Fruit fly (Drosophila melanogaster) whole organism, embryonic: ENCODE results near the gene Tbc1d22.
A peak's percentile ranks its signal among the peaks of the same experiment; 100 is the strongest.

Source experiments
- B-H2 ChIP-seq: fragments of 200-800 bp; sonication (Bioruptor generic); optimal IDR thresholded peaks from 2 replicates; lab custom pipeline; 2018; ENCODE audit warnings: missing biosample characterization, mild to moderate bottlenecking, missing genetic modification characterization
- BEAF-32 ChIP-seq: fragments of 200-800 bp; sonication (Bioruptor generic); optimal IDR thresholded peaks from 3 replicates; lab custom pipeline; 2017; ENCODE audit warnings: missing biosample characterization, missing genetic modification characterization, mild to moderate bottlenecking, moderate library complexity, missing genetic modification reagents
- CG10979 ChIP-seq: fragments of 200-800 bp; sonication (Bioruptor generic); optimal IDR thresholded peaks from 2 replicates; lab custom pipeline; 2018; ENCODE audit warnings: missing biosample characterization, mild to moderate bottlenecking, missing genetic modification characterization, moderate library complexity
- CG11398 ChIP-seq: fragments of 200-800 bp; sonication (Bioruptor generic); optimal IDR thresholded peaks from 2 replicates; lab custom pipeline; 2016; ENCODE audit warnings: missing biosample characterization, missing genetic modification characterization
- CG12219 ChIP-seq: fragments of 200-800 bp; sonication (Bioruptor generic); optimal IDR thresholded peaks from 3 replicates; lab custom pipeline; 2018; ENCODE audit warnings: missing biosample characterization, mild to moderate bottlenecking, missing genetic modification characterization
- CG12744 ChIP-seq: fragments of 200-800 bp; sonication (Bioruptor generic); optimal IDR thresholded peaks from 2 replicates; lab custom pipeline; 2016; ENCODE audit warnings: missing biosample characterization, missing genetic modification characterization
- CG14050 ChIP-seq: fragments of 200-800 bp; sonication (Bioruptor generic); IDR thresholded peaks from 3 replicates; pipeline ENCODE4 v1.3.6; 2022; ENCODE audit warnings: missing biosample characterization, missing genetic modification characterization
- CG15073 ChIP-seq: fragments of 200-800 bp; sonication (Bioruptor generic); optimal IDR thresholded peaks from 2 replicates; lab custom pipeline; 2016; ENCODE audit warnings: missing biosample characterization, missing genetic modification characterization
- CG2712 ChIP-seq: fragments of 200-800 bp; optimal IDR thresholded peaks from 3 replicates; lab custom pipeline; 2019; ENCODE audit warnings: missing biosample characterization, mild to moderate bottlenecking, missing genetic modification characterization, moderate library complexity
- CG2889 ChIP-seq: fragments of 200-800 bp; sonication (Bioruptor generic); IDR thresholded peaks from 3 replicates; pipeline ENCODE4 v1.3.6; 2022; ENCODE audit warnings: missing biosample characterization, missing genetic modification characterization
- CG8290 ChIP-seq, 3 experiments: fragments of 200-800 bp; sonication (Bioruptor generic); optimal IDR thresholded peaks; 2 replicates each; lab custom pipeline; 2016 to 2019; ENCODE audit warnings: missing biosample characterization in 3 of 3, missing genetic modification characterization in 3 of 3, mild to moderate bottlenecking in 2 of 3, moderate library complexity in 1 of 3
- CG9215 ChIP-seq: fragments of 200-800 bp; sonication (Bioruptor generic); IDR thresholded peaks from 2 replicates; pipeline ENCODE4 v1.3.6; 2022; ENCODE audit warnings: missing biosample characterization, missing genetic modification characterization
- D19A ChIP-seq: fragments of 200-800 bp; optimal IDR thresholded peaks from 3 replicates; lab custom pipeline; 2019; ENCODE audit warnings: missing biosample characterization, mild to moderate bottlenecking, missing genetic modification characterization, moderate library complexity
- Dll ChIP-seq: fragments of 200-800 bp; sonication (Bioruptor generic); IDR thresholded peaks from 4 replicates; pipeline ENCODE4 v1.3.6; 2022; ENCODE audit warnings: missing biosample characterization, missing genetic modification characterization; ENCODE audit not compliant: partially characterized antibody
- Gug ChIP-seq: fragments of 200-800 bp; sonication (Bioruptor generic); IDR thresholded peaks from 4 replicates; pipeline ENCODE4 v1.3.6; 2022; ENCODE audit warnings: missing biosample characterization, missing genetic modification characterization
- H2.0 ChIP-seq: fragments of 200-800 bp; sonication (Bioruptor generic); IDR thresholded peaks from 2 replicates; pipeline ENCODE4 v1.3.6; 2022; ENCODE audit warnings: missing biosample characterization, missing genetic modification characterization
- HLH4C ChIP-seq: fragments of 200-800 bp; sonication (Bioruptor generic); IDR thresholded peaks from 3 replicates; pipeline ENCODE4 v1.3.6; 2022; ENCODE audit warnings: missing biosample characterization, missing genetic modification characterization; ENCODE audit not compliant: partially characterized antibody
- Hr51 ChIP-seq, 2 experiments: fragments of 200-800 bp; sonication (Bioruptor generic); optimal IDR thresholded peaks; 2 replicates in 1 of 2; 3 replicates in 1 of 2; lab custom pipeline; 2016 to 2018; ENCODE audit warnings: missing biosample characterization in 2 of 2, missing genetic modification characterization in 2 of 2, mild to moderate bottlenecking in 1 of 2, moderate library complexity in 1 of 2
- MBD-R2 ChIP-seq: fragments of 200-800 bp; sonication (Bioruptor generic); IDR thresholded peaks from 2 replicates; pipeline ENCODE4 v1.3.6; 2022; ENCODE audit warnings: missing biosample characterization, missing genetic modification characterization
- MTF-1 ChIP-seq: fragments of 200-800 bp; sonication (Bioruptor generic); optimal IDR thresholded peaks from 2 replicates; lab custom pipeline; 2018; ENCODE audit warnings: missing biosample characterization, mild to moderate bottlenecking, missing genetic modification characterization, borderline replicate concordance
- Max ChIP-seq: fragments of 200-800 bp; sonication (Bioruptor generic); optimal IDR thresholded peaks from 2 replicates; lab custom pipeline; 2016; ENCODE audit warnings: missing biosample characterization, mild to moderate bottlenecking, missing genetic modification characterization
- Med ChIP-seq: fragments of 200-800 bp; sonication (Bioruptor generic); peaks from one replicate; lab custom pipeline; 2016; ENCODE audit warnings: missing biosample characterization, missing genetic modification characterization, mild to moderate bottlenecking, inconsistent platforms, moderate library complexity
- Oli ChIP-seq: fragments of 200-800 bp; sonication (Bioruptor generic); optimal IDR thresholded peaks from 2 replicates; lab custom pipeline; 2018; ENCODE audit warnings: missing biosample characterization, mild to moderate bottlenecking, missing genetic modification characterization, moderate library complexity
- Opbp ChIP-seq: fragments of 200-800 bp; sonication (Bioruptor generic); IDR thresholded peaks from 3 replicates; pipeline ENCODE4 v1.3.6; 2022; ENCODE audit warnings: missing biosample characterization, missing genetic modification characterization; ENCODE audit not compliant: partially characterized antibody
- Poxn ChIP-seq: fragments of 200-800 bp; sonication (Bioruptor generic); IDR thresholded peaks from 2 replicates; pipeline ENCODE4 v1.3.6; 2022; ENCODE audit warnings: missing biosample characterization, missing genetic modification characterization
- Sin3A ChIP-seq: fragments of >200 bp; optimal IDR thresholded peaks from 2 replicates; lab custom pipeline; 2018
- Stat92E ChIP-seq, 3 experiments: fragments of >200 bp in 2 of 3; fragments of 200-800 bp in 1 of 3; sonication (Bioruptor generic) in 1 of 3; optimal IDR thresholded peaks; 2 replicates each; lab custom pipeline; 2017 to 2019; ENCODE audit warnings: missing biosample characterization in 3 of 3, missing genetic modification characterization in 3 of 3, mild to moderate bottlenecking in 1 of 3, moderate library complexity in 1 of 3
- Tbp ChIP-seq: fragments of >200 bp; optimal IDR thresholded peaks from 2 replicates; lab custom pipeline; 2018; ENCODE audit warnings: missing biosample characterization, missing genetic modification characterization
- Trl ChIP-seq, 3 experiments: fragments of >200 bp in 2 of 3; fragments of 200-800 bp in 1 of 3; sonication (Bioruptor generic) in 1 of 3; optimal IDR thresholded peaks; 2 replicates in 1 of 3; 3 replicates in 2 of 3; lab custom pipeline; 2016 to 2017; ENCODE audit warnings: missing biosample characterization in 1 of 3, missing genetic modification characterization in 1 of 3
- YL-1 ChIP-seq: fragments of 200-800 bp; sonication (Bioruptor generic); optimal IDR thresholded peaks from 3 replicates; lab custom pipeline; 2017; ENCODE audit warnings: missing biosample characterization, mild to moderate bottlenecking, missing genetic modification characterization
- caup ChIP-seq: fragments of 200-800 bp; sonication (Bioruptor generic); optimal IDR thresholded peaks from 3 replicates; lab custom pipeline; 2017; ENCODE audit warnings: missing biosample characterization, mild to moderate bottlenecking, missing genetic modification characterization, moderate library complexity; ENCODE audit not compliant: severe bottlenecking
- chif ChIP-seq, 2 experiments: fragments of 200-800 bp; sonication (Bioruptor generic); optimal IDR thresholded peaks; 3 replicates each; lab custom pipeline; 2016; ENCODE audit warnings: missing biosample characterization in 2 of 2, missing genetic modification characterization in 2 of 2
- ci ChIP-seq: fragments of 200-800 bp; sonication (Bioruptor generic); IDR thresholded peaks from 3 replicates; pipeline ENCODE4 v1.3.6; 2022; ENCODE audit warnings: missing biosample characterization, missing genetic modification characterization
- dati ChIP-seq: fragments of 200-800 bp; sonication (Bioruptor generic); IDR thresholded peaks from 2 replicates; pipeline ENCODE4 v1.3.6; 2022; ENCODE audit warnings: missing biosample characterization, missing genetic modification characterization
- dmrt11E ChIP-seq: fragments of 200-800 bp; sonication (Bioruptor generic); optimal IDR thresholded peaks from 3 replicates; lab custom pipeline; 2018; ENCODE audit warnings: missing biosample characterization, mild to moderate bottlenecking, missing genetic modification characterization, moderate library complexity
- dysf ChIP-seq: fragments of 200-800 bp; sonication (Bioruptor generic); IDR thresholded peaks from 3 replicates; pipeline ENCODE4 v1.3.6; 2022; ENCODE audit warnings: missing biosample characterization, missing genetic modification characterization
- gcm2 ChIP-seq: fragments of 200-800 bp; sonication (Bioruptor generic); optimal IDR thresholded peaks from 2 replicates; lab custom pipeline; 2016; ENCODE audit warnings: missing biosample characterization, missing genetic modification characterization
- h ChIP-seq: fragments of >200 bp; optimal IDR thresholded peaks from 2 replicates; lab custom pipeline; 2017
- inv ChIP-seq: fragments of 200-800 bp; sonication (Bioruptor generic); IDR thresholded peaks from 2 replicates; pipeline ENCODE4 v1.3.6; 2022; ENCODE audit warnings: missing biosample characterization, missing genetic modification characterization; ENCODE audit not compliant: partially characterized antibody
- nmo ChIP-seq: fragments of 200-800 bp; sonication (Bioruptor generic); optimal IDR thresholded peaks from 2 replicates; lab custom pipeline; 2018; ENCODE audit warnings: missing biosample characterization, mild to moderate bottlenecking, missing genetic modification characterization, moderate library complexity
- phol ChIP-seq: fragments of 200-800 bp; sonication (Bioruptor generic); optimal IDR thresholded peaks from 3 replicates; lab custom pipeline; 2018; ENCODE audit warnings: missing biosample characterization, mild to moderate bottlenecking, missing genetic modification characterization, moderate library complexity
- prd ChIP-seq, 3 experiments: fragments of >200 bp in 2 of 3; fragments of 200-800 bp in 1 of 3; sonication (Bioruptor generic) in 1 of 3; optimal IDR thresholded peaks in 2 of 3; IDR thresholded peaks in 1 of 3; 2 replicates in 2 of 3; 3 replicates in 1 of 3; pipeline versions ENCODE4 v1.3.6 to Lab custom; 2017 to 2022; ENCODE audit warnings: missing biosample characterization in 1 of 3, missing genetic modification characterization in 1 of 3
- slp2 ChIP-seq: fragments of 200-800 bp; sonication (Bioruptor generic); optimal IDR thresholded peaks from 2 replicates; lab custom pipeline; 2016; ENCODE audit warnings: missing biosample characterization, missing genetic modification characterization
- toy ChIP-seq: fragments of 200-800 bp; sonication (Bioruptor generic); IDR thresholded peaks from 2 replicates; pipeline ENCODE4 v1.3.6; 2022; ENCODE audit warnings: missing biosample characterization, missing genetic modification characterization
- ttk ChIP-seq: fragments of 200-800 bp; sonication (Bioruptor generic); IDR thresholded peaks from 2 replicates; pipeline ENCODE4 v2.1.2; 2022; ENCODE audit warnings: missing biosample characterization, missing genetic modification characterization
- vfl ChIP-seq: fragments of 200-800 bp; sonication (Bioruptor generic); optimal IDR thresholded peaks from 2 replicates; lab custom pipeline; 2016; ENCODE audit warnings: missing biosample characterization, missing genetic modification characterization
- zfh2 ChIP-seq: fragments of 200-800 bp; sonication (Bioruptor generic); optimal IDR thresholded peaks from 2 replicates; lab custom pipeline; 2016; ENCODE audit warnings: missing biosample characterization, missing genetic modification characterization

Gene Tbc1d22

dm6 chr3R:21101453-21102214 is at the start of gene Tbc1d22, which contains the start of gene CG7044 (continued):
- peak; percentile 27 for TF ChIP-seq Max (GFP tag; lab: Kevin White, UChicago)
- peak; percentile 57 for TF ChIP-seq phol
- TF ChIP-seq caup, result no peak
- TF ChIP-seq CG9215 (GFP tag; lab: Robert Waterston, UW), result peak; percentile 50; the same call in 1 of the 2 replicates
- TF ChIP-seq Med (GFP tag; lab: Kevin White, UChicago), result peak; percentile 69
- TF ChIP-seq dati (GFP tag; lab: Robert Waterston, UW), result no peak
- peak; percentile 62 for TF ChIP-seq dmrt11E
- peak; percentile 72 for TF ChIP-seq CG2712 (tag; lab: Kevin White, UChicago)
- no peak for TF ChIP-seq Stat92E (GFP tag; optimal IDR thresholded peaks at IDR 0.05; lab: Kevin White, UChicago)
- TF ChIP-seq Dll, result peak; percentile 50; the same call in 1 of the 4 replicates
- peak in 1 of 2 experiments; percentile 20 for TF ChIP-seq chif (GFP tag; optimal IDR thresholded peaks at IDR 0.05; lab: Kevin White, UChicago)
- TF ChIP-seq ci (GFP tag; lab: Robert Waterston, UW), result peak; percentile 30; the same call in 1 of the 3 replicates
- TF ChIP-seq B-H2 (GFP tag; lab: Kevin White, UChicago), result no peak
- no peak; the same call in 1 of the 2 replicates for TF ChIP-seq ttk
- TF ChIP-seq prd (optimal IDR thresholded peaks at IDR 0.05; lab: Kevin White, UChicago), result no peak
- peak; percentile 57; the same call in 2 of the 3 replicates for TF ChIP-seq prd (GFP tag; IDR thresholded peaks at IDR 0.05; lab: Robert Waterston, UW)
- no peak for TF ChIP-seq CG14050 (GFP tag; lab: Robert Waterston, UW)
- peak; percentile 69 for TF ChIP-seq Sin3A (lab: Kevin White, UChicago)
- TF ChIP-seq BEAF-32, result peak; percentile 81
- peak in 1 of 2 experiments; percentile 16 for TF ChIP-seq Hr51 (GFP tag; optimal IDR thresholded peaks at IDR 0.05; lab: Kevin White, UChicago)
- TF ChIP-seq dysf (GFP tag; lab: Robert Waterston, UW), result peak; percentile 61
- TF ChIP-seq CG10979 (tag; lab: Kevin White, UChicago), result peak; percentile 24
- no peak for TF ChIP-seq CG15073 (GFP tag; lab: Kevin White, UChicago)
- TF ChIP-seq toy (GFP tag; lab: Robert Waterston, UW), result no peak
- no peak for TF ChIP-seq Tbp (GFP tag; lab: Kevin White, UChicago)
- peak; percentile 70 for TF ChIP-seq zfh2
- TF ChIP-seq h (lab: Kevin White, UChicago), result no peak
- TF ChIP-seq Gug (GFP tag; lab: Robert Waterston, UW), result peak; percentile 61
- no peak for TF ChIP-seq YL-1
- TF ChIP-seq CG11398 (GFP tag; lab: Kevin White, UChicago), result no peak
- TF ChIP-seq inv (GFP tag; lab: Robert Waterston, UW), result peak; percentile 38; the same call in 1 of the 2 replicates
- peak; percentile 63 for TF ChIP-seq MBD-R2
- TF ChIP-seq Oli (tag; lab: Kevin White, UChicago), result peak; percentile 51
- peak; percentile 30; the same call in 1 of the 2 replicates for TF ChIP-seq H2.0 (GFP tag; lab: Robert Waterston, UW)
- no peak for TF ChIP-seq D19A (tag; lab: Kevin White, UChicago)
- no peak for TF ChIP-seq MTF-1
- TF ChIP-seq CG8290 (GFP tag; optimal IDR thresholded peaks at IDR 0.05; lab: Kevin White, UChicago), result peak; percentile 52
- TF ChIP-seq CG8290 (tag; optimal IDR thresholded peaks at IDR 0.05; lab: Kevin White, UChicago), result peak in 1 of 2 experiments; percentile 47
- no peak for TF ChIP-seq gcm2
- no peak for TF ChIP-seq Trl (optimal IDR thresholded peaks at IDR 0.05; lab: Kevin White, UChicago)
- no peak for TF ChIP-seq Trl (GFP tag; optimal IDR thresholded peaks at IDR 0.05; lab: Kevin White, UChicago)
- peak; percentile 77 for TF ChIP-seq nmo (GFP tag; lab: Kevin White, UChicago)
- no peak for TF ChIP-seq CG12219 (GFP tag; lab: Kevin White, UChicago)
- no peak for TF ChIP-seq CG2889
- TF ChIP-seq vfl, result peak; percentile 26
- peak; percentile 9; the same call in 1 of the 3 replicates for TF ChIP-seq Opbp (GFP tag; lab: Robert Waterston, UW)
- no peak for TF ChIP-seq HLH4C (GFP tag; lab: Robert Waterston, UW)
- TF ChIP-seq CG12744 (GFP tag; lab: Kevin White, UChicago), result peak; percentile 29
- peak; percentile 46 for TF ChIP-seq slp2 (GFP tag; lab: Kevin White, UChicago)
- TF ChIP-seq Poxn (GFP tag; lab: Robert Waterston, UW), result no peak
